Worm (Caenorhabditis elegans): ENCODE measurements around the gene moc-3.

The moc-3 gene

DNA sequence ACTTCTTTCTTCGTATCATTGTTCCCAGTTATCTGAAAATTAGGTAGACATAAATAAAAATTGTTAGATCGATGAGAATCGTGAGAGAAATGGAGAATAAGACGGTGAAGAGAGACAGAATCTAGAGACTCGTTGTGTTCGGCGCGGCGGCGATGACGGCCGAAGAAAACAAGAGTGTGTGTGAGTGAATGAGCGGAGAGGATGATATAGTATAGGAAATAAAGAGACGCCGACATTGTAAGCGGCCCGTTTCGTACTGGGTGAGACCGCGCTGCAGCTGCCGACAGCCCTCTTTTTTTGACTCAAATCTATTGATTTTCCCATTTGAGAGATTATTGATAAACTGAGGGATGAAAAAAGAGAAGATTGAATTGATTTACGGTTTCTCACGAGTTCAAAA, 18.2 kb upstream of the moc-3 start, which contains the start of gene Y42H9AR.4 (continued):
- TF ChIP-seq lim-7 (GFP tag; IDR thresholded peaks at IDR 0.05): no peak
- TF ChIP-seq set-16 (GFP tag; IDR thresholded peaks at IDR 0.05): no peak
- TF ChIP-seq attf-4 (tag; optimal IDR thresholded peaks at IDR 0.05): no peak
- TF ChIP-seq ceh-20 (GFP tag; IDR thresholded peaks at IDR 0.05): no peak
- peak; percentile 34 for TF ChIP-seq dve-1 (tag; optimal IDR thresholded peaks at IDR 0.05; ENCODE audit: insufficient read depth)
- peak in 1 of 2 experiments; percentile 66 for TF ChIP-seq unc-62 (GFP tag; optimal IDR thresholded peaks at IDR 0.05 in 1 of 2)
- TF ChIP-seq unc-62 (tag; optimal IDR thresholded peaks at IDR 0.05): no peak
- no peak for TF ChIP-seq daf-8 (GFP tag; IDR thresholded peaks at IDR 0.05)
- no peak for TF ChIP-seq nhr-111 (GFP tag; optimal IDR thresholded peaks at IDR 0.05)

DNA sequence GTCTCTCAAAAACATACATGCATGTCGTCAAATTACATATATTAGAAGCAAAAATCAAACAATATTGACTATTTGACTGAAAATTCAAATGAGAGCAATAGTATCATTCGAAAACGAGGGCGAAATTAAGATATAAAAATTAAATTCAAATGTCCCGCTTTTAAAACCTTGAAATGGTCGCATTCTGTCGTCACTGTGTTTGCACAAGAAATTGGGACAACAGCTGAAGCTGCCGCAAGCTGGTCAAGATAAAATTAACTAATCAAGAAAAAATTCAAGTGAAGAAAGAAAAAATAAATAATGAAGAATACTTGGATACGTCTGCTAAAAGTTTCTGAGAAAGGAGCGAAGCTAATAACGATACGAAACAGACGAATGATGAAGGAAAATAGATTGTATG, 17.7 kb upstream of the moc-3 start:
- no peak for TF ChIP-seq nhr-102 (tag; optimal IDR thresholded peaks at IDR 0.05)
- TF ChIP-seq dpl-1 (GFP tag; optimal IDR thresholded peaks at IDR 0.05): peak; percentile 51
- TF ChIP-seq daf-16 (GFP tag; optimal IDR thresholded peaks at IDR 0.05): no peak
- peak; percentile 1 for TF ChIP-seq daf-16 (tag; optimal IDR thresholded peaks at IDR 0.05)
- no peak for TF ChIP-seq set-16 (GFP tag; IDR thresholded peaks at IDR 0.05)
- TF ChIP-seq mes-2 (tag; optimal IDR thresholded peaks at IDR 0.05; ENCODE audit: poor library complexity, severe bottlenecking): peak; percentile 24
- no peak for TF ChIP-seq madf-9 (GFP tag; conservative IDR thresholded peaks at IDR 0.05)
- no peak for TF ChIP-seq lin-13 (GFP tag; optimal IDR thresholded peaks at IDR 0.05)

DNA sequence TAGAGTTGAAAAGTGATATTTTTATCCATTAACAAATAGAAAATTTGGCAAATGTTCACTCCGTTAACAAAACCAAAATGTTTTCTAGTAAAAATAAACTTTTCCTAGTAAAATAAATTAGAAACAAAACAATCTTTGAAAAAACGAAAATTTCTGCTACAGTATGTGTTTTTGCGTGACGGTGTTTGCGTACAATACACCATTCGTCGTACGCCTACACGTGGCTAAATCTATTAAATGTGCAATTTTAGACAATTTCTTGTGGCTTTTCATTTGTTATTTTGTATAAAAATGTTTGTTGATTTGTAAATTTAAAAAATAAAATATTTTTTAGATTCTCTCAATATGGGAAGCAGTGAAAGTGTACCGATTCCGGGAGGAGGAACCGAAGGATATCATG, 17.2 kb upstream of the moc-3 start, which contains the start of gene Y42H9AR.1:
Gene Y42H9AR.1, plus strand, starts transcription at position 233 of the 400 bp plus-strand sequence.
- TF ChIP-seq dpl-1 (GFP tag; optimal IDR thresholded peaks at IDR 0.05) (peak; percentile 52), mes-2 (tag; optimal IDR thresholded peaks at IDR 0.05; ENCODE audit: poor library complexity, severe bottlenecking) (peak; percentile 24), F26F4.8 (GFP tag; conservative IDR thresholded peaks at IDR 0.05) (no peak), T26A8.4 (GFP tag; IDR thresholded peaks at IDR 0.05) (no peak), hmg-1.1 (GFP tag; IDR thresholded peaks at IDR 0.05) (0 out of 2 replicates have a peak, but pooled peaks have one; percentile 3), mdl-1 (tag; optimal IDR thresholded peaks at IDR 0.05) (peak in 1 of 2 experiments; percentile 57), ceh-44 (GFP tag; IDR thresholded peaks at IDR 0.05) (no peak), unc-130 (GFP tag; optimal IDR thresholded peaks at IDR 0.05) (no peak), aly-2 (tag; optimal IDR thresholded peaks at IDR 0.05) (no peak), rbr-2 (tag; optimal IDR thresholded peaks at IDR 0.05) (no peak), madf-5 (GFP tag; IDR thresholded peaks at IDR 0.05) (no peak), mxl-2 (GFP tag; conservative IDR thresholded peaks at IDR 0.05) (no peak), tra-1 (GFP tag; IDR thresholded peaks at IDR 0.05) (no peak), hlh-30 (tag; optimal IDR thresholded peaks at IDR 0.05; ENCODE audit: insufficient read depth) (peak; percentile 64), T20F7.1 (GFP tag; optimal IDR thresholded peaks at IDR 0.05) (peak; percentile 40), madf-9 (GFP tag; conservative IDR thresholded peaks at IDR 0.05) (no peak), set-16 (GFP tag; IDR thresholded peaks at IDR 0.05) (no peak), Y5F2A.4 (GFP tag; optimal IDR thresholded peaks at IDR 0.05) (no peak), Y48G9A.11 (GFP tag; IDR thresholded peaks at IDR 0.05) (no peak), lsy-2 (tag; optimal IDR thresholded peaks at IDR 0.05) (peak in 1 of 2 experiments; percentile 37), mdt-29 (GFP tag; IDR thresholded peaks at IDR 0.05) (no peak)

DNA sequence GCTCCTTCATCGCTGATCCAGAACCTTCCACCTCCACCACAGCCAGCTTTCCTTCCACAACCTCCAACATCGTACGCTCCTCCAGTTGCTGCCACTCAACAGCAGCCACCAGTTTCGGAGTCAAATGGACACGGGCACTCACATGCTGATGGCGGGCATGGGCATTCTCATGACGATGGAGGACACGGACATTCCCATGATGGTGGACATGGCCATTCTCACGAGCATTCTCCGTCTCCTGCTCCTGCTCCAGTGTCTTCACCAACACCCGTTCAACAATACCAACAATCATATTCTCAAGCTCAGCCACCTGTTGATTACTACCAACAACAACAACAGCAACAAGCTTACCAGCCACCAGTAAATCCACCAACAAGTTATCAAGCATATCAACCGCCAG, 15.8 kb upstream of the moc-3 start:
- TF ChIP-seq dmd-6 (GFP tag; IDR thresholded peaks at IDR 0.05) (no peak), unc-62 (GFP tag; optimal IDR thresholded peaks at IDR 0.05 in 1 of 2) (peak in 1 of 2 experiments; percentile 94), unc-62 (tag; optimal IDR thresholded peaks at IDR 0.05) (no peak), zfp-2 (tag; optimal IDR thresholded peaks at IDR 0.05) (no peak)
